Worm (Caenorhabditis elegans) whole organism, L4 larva: ENCODE data around the gene unc-41.

ENCODE experiments used
- D1046.2 ChIP-seq: fragments of 200-800 bp; sonication (Bioruptor generic); IDR thresholded peaks from 2 replicates; pipeline ENCODE4 v1.3.6; 2022; ENCODE audit warnings: missing genetic modification characterization, missing compliant biosample characterization
- T20F7.1 ChIP-seq: fragments of 200-800 bp; sonication (Bioruptor generic); optimal IDR thresholded peaks from 2 replicates; lab custom pipeline; 2018; ENCODE audit warnings: mild to moderate bottlenecking, missing genetic modification characterization, missing compliant biosample characterization
- Y48G9A.11 ChIP-seq: fragments of 200-800 bp; sonication (Bioruptor generic); IDR thresholded peaks from 2 replicates; pipeline ENCODE4 v1.3.6; 2022; ENCODE audit warnings: missing genetic modification reagents, missing genetic modification characterization, missing compliant biosample characterization
- ZK546.5 ChIP-seq, 2 experiments: sonication (generic microtip); optimal IDR thresholded peaks; 2 replicates each; lab custom pipeline; 2017; ENCODE audit warnings: missing biosample characterization in 2 of 2, missing genetic modification characterization in 2 of 2
- aha-1 ChIP-seq: fragments of 150-350 bp; peaks from one replicate; lab custom pipeline; 2014; ENCODE audit warnings: missing biosample characterization, missing genetic modification characterization
- arid-1 ChIP-seq: fragments of 200-800 bp; sonication (Bioruptor generic); conservative IDR thresholded peaks from 2 replicates; pipeline ENCODE4 v1.3.6; 2022; ENCODE audit warnings: missing genetic modification reagents, missing genetic modification characterization, missing compliant biosample characterization
- attf-4 ChIP-seq: sonication (generic microtip); optimal IDR thresholded peaks from 3 replicates; lab custom pipeline; 2017; ENCODE audit warnings: missing biosample characterization, missing genetic modification characterization
- ceh-20 ChIP-seq: fragments of 200-800 bp; sonication (Bioruptor generic); IDR thresholded peaks from 2 replicates; pipeline ENCODE4 v1.3.6; 2022; ENCODE audit warnings: missing genetic modification reagents, missing genetic modification characterization, missing compliant biosample characterization
- ceh-28 ChIP-seq: fragments of 150-350 bp; optimal IDR thresholded peaks from 2 replicates; lab custom pipeline; 2014; ENCODE audit warnings: missing biosample characterization, missing genetic modification reagents, missing genetic modification characterization
- ceh-82 ChIP-seq: sonication (generic microtip); optimal IDR thresholded peaks from 2 replicates; lab custom pipeline; 2017; ENCODE audit warnings: missing biosample characterization, missing genetic modification characterization
- ces-1 ChIP-seq: fragments of 150-350 bp; sonication (generic microtip); optimal IDR thresholded peaks from 4 replicates; lab custom pipeline; 2014; ENCODE audit warnings: missing biosample characterization, missing genetic modification reagents, missing genetic modification characterization
- daf-12 ChIP-seq: fragments of 150-350 bp; optimal IDR thresholded peaks from 2 replicates; lab custom pipeline; 2014; ENCODE audit warnings: missing biosample characterization, missing genetic modification reagents, missing genetic modification characterization
- dmd-6 ChIP-seq: fragments of 200-800 bp; sonication (Bioruptor generic); IDR thresholded peaks from 2 replicates; pipeline ENCODE4 v1.3.6; 2022; ENCODE audit warnings: missing genetic modification reagents, missing genetic modification characterization, missing compliant biosample characterization
- dpl-1 ChIP-seq: fragments of 150-350 bp; optimal IDR thresholded peaks from 2 replicates; lab custom pipeline; 2014; ENCODE audit warnings: missing biosample characterization, missing genetic modification reagents, missing genetic modification characterization
- duxl-1 ChIP-seq: sonication (generic microtip); optimal IDR thresholded peaks from 2 replicates; lab custom pipeline; 2016; ENCODE audit warnings: mild to moderate bottlenecking, missing genetic modification characterization, moderate library complexity, missing compliant biosample characterization; ENCODE audit not compliant: poor library complexity
- egl-43 ChIP-seq: fragments of 200-800 bp; sonication (Bioruptor generic); IDR thresholded peaks from 2 replicates; pipeline ENCODE4 v1.3.6; 2022; ENCODE audit warnings: missing genetic modification reagents, missing genetic modification characterization, missing compliant biosample characterization
- fkh-10 ChIP-seq: fragments of 150-350 bp; optimal IDR thresholded peaks from 2 replicates; lab custom pipeline; 2014; ENCODE audit warnings: missing biosample characterization, missing genetic modification reagents, missing genetic modification characterization
- gei-8 ChIP-seq: fragments of 200-800 bp; sonication (Bioruptor generic); optimal IDR thresholded peaks from 2 replicates; lab custom pipeline; 2018; ENCODE audit warnings: mild to moderate bottlenecking, missing genetic modification characterization, missing compliant biosample characterization
- hlh-30 ChIP-seq: sonication (generic microtip); optimal IDR thresholded peaks from 2 replicates; lab custom pipeline; 2017; ENCODE audit warnings: antibody characterized with exemption, mild to moderate bottlenecking, missing genetic modification characterization, missing compliant biosample characterization; ENCODE audit not compliant: insufficient read depth
- lin-15B ChIP-seq: fragments of 150-350 bp; sonication (generic microtip); optimal IDR thresholded peaks from 3 replicates; lab custom pipeline; 2014; ENCODE audit warnings: missing biosample characterization, missing genetic modification characterization
- lsy-2 ChIP-seq, 2 experiments: fragments of 150-350 bp in 1 of 2; sonication (generic microtip) in 1 of 2; optimal IDR thresholded peaks; 2 replicates each; lab custom pipeline; 2014 to 2017; ENCODE audit warnings: missing biosample characterization in 2 of 2, missing genetic modification characterization in 2 of 2
- mdl-1 ChIP-seq, 2 experiments: fragments of 150-350 bp in 1 of 2; sonication (generic microtip) in 1 of 2; optimal IDR thresholded peaks; 2 replicates each; lab custom pipeline; 2014 to 2017; ENCODE audit warnings: missing biosample characterization in 2 of 2, missing genetic modification characterization in 2 of 2
- mes-2 ChIP-seq: sonication (generic microtip); optimal IDR thresholded peaks from 2 replicates; lab custom pipeline; 2016; ENCODE audit warnings: missing genotype, mild to moderate bottlenecking, missing genetic modification characterization, missing compliant biosample characterization; ENCODE audit not compliant: poor library complexity, severe bottlenecking
- mxl-3 ChIP-seq: fragments of 200-800 bp; sonication (Bioruptor generic); optimal IDR thresholded peaks from 2 replicates; lab custom pipeline; 2018; ENCODE audit warnings: mild to moderate bottlenecking, missing genetic modification characterization, missing compliant biosample characterization
- nhr-11 ChIP-seq: fragments of 150-350 bp; optimal IDR thresholded peaks from 2 replicates; lab custom pipeline; 2014; ENCODE audit warnings: missing biosample characterization, missing genetic modification characterization
- nhr-28 ChIP-seq: fragments of 150-350 bp; optimal IDR thresholded peaks from 2 replicates; lab custom pipeline; 2014; ENCODE audit warnings: missing biosample characterization, missing genetic modification characterization
- nhr-48 ChIP-seq: sonication (generic microtip); optimal IDR thresholded peaks from 2 replicates; lab custom pipeline; 2016; ENCODE audit warnings: mild to moderate bottlenecking, missing genetic modification characterization, missing compliant biosample characterization
- nhr-6 ChIP-seq: fragments of 150-350 bp; optimal IDR thresholded peaks from 2 replicates; lab custom pipeline; 2014; ENCODE audit warnings: missing biosample characterization, missing genetic modification characterization
- nhr-76 ChIP-seq: fragments of 150-350 bp; optimal IDR thresholded peaks from 2 replicates; lab custom pipeline; 2014; ENCODE audit warnings: missing biosample characterization, missing genetic modification characterization
- rbr-2 ChIP-seq: sonication (generic microtip); optimal IDR thresholded peaks from 2 replicates; lab custom pipeline; 2016; ENCODE audit warnings: missing genotype, missing genetic modification characterization, missing compliant biosample characterization
- snpc-1.2 ChIP-seq: fragments of 200-800 bp; sonication (Bioruptor generic); IDR thresholded peaks from 2 replicates; pipeline ENCODE4 v1.3.6; 2022; ENCODE audit warnings: missing genetic modification reagents, missing genetic modification characterization, missing compliant biosample characterization
- spr-3 ChIP-seq: fragments of 200-800 bp; sonication (Bioruptor generic); optimal IDR thresholded peaks from 2 replicates; lab custom pipeline; 2018; ENCODE audit warnings: mild to moderate bottlenecking, missing genetic modification characterization, missing compliant biosample characterization
- unc-130 ChIP-seq: sonication (generic microtip); optimal IDR thresholded peaks from 2 replicates; lab custom pipeline; 2016; ENCODE audit warnings: missing genetic modification reagents, missing genetic modification characterization, missing compliant biosample characterization
- unc-62 ChIP-seq, 3 experiments: fragments of 150-350 bp in 1 of 3; sonication (generic microtip); optimal IDR thresholded peaks in 2 of 3; peaks in 1 of 3; 1 replicate in 1 of 3; 2 replicates in 2 of 3; lab custom pipeline; 2014 to 2017; ENCODE audit warnings: missing biosample characterization in 3 of 3, missing genetic modification characterization in 3 of 3, missing genetic modification reagents in 3 of 3, missing genotype in 1 of 3
- zag-1 ChIP-seq: fragments of 150-350 bp; optimal IDR thresholded peaks from 2 replicates; lab custom pipeline; 2014; ENCODE audit warnings: missing biosample characterization, missing genetic modification characterization
- zip-2 ChIP-seq: fragments of 150-350 bp; optimal IDR thresholded peaks from 2 replicates; lab custom pipeline; 2014; ENCODE audit warnings: missing biosample characterization, missing genetic modification characterization
- ztf-11 ChIP-seq: fragments of 150-350 bp; optimal IDR thresholded peaks from 2 replicates; lab custom pipeline; 2014; ENCODE audit warnings: missing biosample characterization, missing genetic modification characterization
- ztf-7 ChIP-seq: fragments of 150-350 bp; optimal IDR thresholded peaks from 2 replicates; lab custom pipeline; 2014; ENCODE audit warnings: missing biosample characterization, missing genetic modification characterization

The unc-41 gene

DNA sequence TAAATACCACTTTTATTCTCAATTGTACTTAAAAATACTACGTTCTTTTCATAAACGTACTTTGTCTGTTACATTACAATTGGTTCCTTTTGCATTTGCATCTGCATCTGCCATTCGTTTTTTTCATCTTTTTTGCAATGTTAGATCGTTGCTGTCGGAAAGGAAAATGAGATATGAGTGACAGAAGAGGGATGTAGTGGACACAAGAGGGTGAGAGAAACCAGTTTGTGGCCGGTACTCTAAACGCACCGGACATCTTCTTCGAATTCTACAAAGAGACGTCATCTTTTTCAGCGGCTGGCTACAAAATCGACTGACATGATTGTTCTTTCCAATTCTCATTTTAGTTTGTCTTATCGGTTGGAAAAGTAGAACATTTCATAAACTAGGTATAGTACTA lies 26.7 kb upstream of the unc-41 start:
- TF ChIP-seq dpl-1, result no peak
- TF ChIP-seq ztf-11 (tag; lab: Kevin White, UChicago), result no peak
- TF ChIP-seq nhr-48 (tag; lab: Kevin White, UChicago), result peak; percentile 66
- no peak for TF ChIP-seq dmd-6 (GFP tag; lab: Robert Waterston, UW)
- TF ChIP-seq ztf-7 (tag; lab: Kevin White, UChicago), result no peak
- TF ChIP-seq unc-130 (GFP tag; lab: Kevin White, UChicago), result no peak
- TF ChIP-seq unc-62 (GFP tag; optimal IDR thresholded peaks at IDR 0.05 in 1 of 2; lab: Kevin White, UChicago), result peak in 1 of 2 experiments; percentile 98
- no peak for TF ChIP-seq unc-62 (tag; optimal IDR thresholded peaks at IDR 0.05; lab: Kevin White, UChicago)
- no peak for TF ChIP-seq T20F7.1 (GFP tag; lab: Kevin White, UChicago)
- no peak for TF ChIP-seq lin-15B (tag; lab: Kevin White, UChicago)
- TF ChIP-seq attf-4 (tag; lab: Kevin White, UChicago), result no peak
- TF ChIP-seq spr-3 (GFP tag; lab: Kevin White, UChicago), result no peak
- no peak for TF ChIP-seq lsy-2 (tag; optimal IDR thresholded peaks at IDR 0.05; lab: Kevin White, UChicago)
- TF ChIP-seq nhr-6, result no peak
- no peak for TF ChIP-seq zip-2 (tag; lab: Kevin White, UChicago)
- no peak for TF ChIP-seq egl-43 (GFP tag; lab: Robert Waterston, UW)
- no peak for TF ChIP-seq rbr-2 (tag; lab: Kevin White, UChicago)
- peak; percentile 48 for TF ChIP-seq aha-1 (tag; lab: Kevin White, UChicago)
- TF ChIP-seq nhr-28 (tag; lab: Kevin White, UChicago), result peak; percentile 89
- TF ChIP-seq Y48G9A.11 (GFP tag; lab: Robert Waterston, UW), result no peak
- TF ChIP-seq zag-1 (tag; lab: Kevin White, UChicago), result no peak
- no peak for TF ChIP-seq fkh-10 (GFP tag; lab: Kevin White, UChicago)
- no peak for TF ChIP-seq mes-2 (tag; lab: Kevin White, UChicago)
- TF ChIP-seq mxl-3 (GFP tag; lab: Kevin White, UChicago), result peak; percentile 17
- TF ChIP-seq gei-8 (GFP tag; lab: Kevin White, UChicago), result no peak
- no peak for TF ChIP-seq daf-12 (tag; lab: Kevin White, UChicago)
- TF ChIP-seq ZK546.5 (tag; optimal IDR thresholded peaks at IDR 0.05; lab: Kevin White, UChicago), result no peak
- TF ChIP-seq nhr-76 (tag; lab: Kevin White, UChicago), result no peak
- TF ChIP-seq mdl-1 (tag; optimal IDR thresholded peaks at IDR 0.05; lab: Kevin White, UChicago), result peak in 1 of 2 experiments; percentile 41
- no peak for TF ChIP-seq ces-1
- no peak for TF ChIP-seq hlh-30

DNA sequence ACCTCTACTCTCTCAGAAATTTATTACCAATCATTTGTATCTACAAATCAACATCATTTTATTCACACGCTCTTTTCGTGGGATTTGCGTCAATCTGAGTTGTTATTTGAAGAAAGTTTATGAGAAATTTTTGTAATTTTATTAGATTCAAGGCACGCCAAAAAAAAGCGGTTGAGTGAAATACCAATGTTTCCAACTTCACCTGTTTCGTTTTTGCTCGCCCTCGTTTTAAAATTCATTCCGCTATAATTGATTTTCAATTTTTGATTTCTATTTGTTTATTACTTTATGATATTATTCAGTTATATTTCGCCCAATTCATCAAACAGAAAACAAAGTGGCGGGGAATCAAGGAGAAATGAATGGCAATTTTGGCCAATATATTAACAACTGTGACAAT lies 24.7 kb upstream of the unc-41 start, which contains the start of gene K08H10.10:
TSS of gene K08H10.10 (plus strand) at position 301 of the 400 bp plus-strand sequence.
- TF ChIP-seq ceh-28 (tag; lab: Kevin White, UChicago) (no peak), mdl-1 (tag; optimal IDR thresholded peaks at IDR 0.05; lab: Kevin White, UChicago) (no peak), arid-1 (GFP tag; lab: Robert Waterston, UW) (no peak), D1046.2 (GFP tag; lab: Robert Waterston, UW) (no peak), nhr-11 (tag; lab: Kevin White, UChicago) (no peak)

DNA sequence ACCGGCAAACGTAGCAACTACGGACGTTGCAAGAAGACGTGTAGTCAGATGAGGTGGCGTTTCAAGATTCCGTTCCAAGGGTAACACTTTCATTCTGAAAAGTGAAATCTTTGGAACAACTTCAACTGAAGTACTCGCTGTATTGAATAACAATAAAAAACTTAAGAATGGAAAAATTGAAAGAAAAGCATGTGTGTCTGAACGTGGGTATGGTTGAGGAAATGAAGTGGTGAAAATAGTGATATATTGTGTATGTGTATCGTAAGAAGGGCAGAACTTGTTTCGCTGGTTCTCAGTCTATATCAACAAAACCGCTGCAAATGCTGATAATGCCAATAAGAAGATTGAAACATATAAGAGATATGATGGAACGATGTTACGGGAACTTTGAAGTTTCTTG lies 19.8 kb upstream of the unc-41 start, which contains the start of gene K08H10.6:
TSS of gene K08H10.6 (minus strand) at position 101 of the 400 bp plus-strand sequence.
- no peak for TF ChIP-seq snpc-1.2 (GFP tag; lab: Robert Waterston, UW)
- no peak for TF ChIP-seq ceh-82
- TF ChIP-seq ceh-20, result no peak
- TF ChIP-seq duxl-1 (tag; lab: Kevin White, UChicago), result no peak
